Worm (Caenorhabditis elegans): ENCODE measurements around the gene R08A2.1.

The R08A2.1 gene

ce11 chrV:14748608-14749137, 29.3 kb upstream of the R08A2.1 start, which contains the start of the genes lipl-8 and Y50E8A.22 (continued):
- no peak for TF ChIP-seq F55B11.4 (tag; optimal IDR thresholded peaks at IDR 0.05; ENCODE audit: borderline replicate concordance, insufficient read depth)
- TF ChIP-seq repo-1 (tag; optimal IDR thresholded peaks at IDR 0.05) = no peak
- no peak for TF ChIP-seq hrde-1 (tag; optimal IDR thresholded peaks at IDR 0.05; ENCODE audit: borderline replicate concordance)
- TF ChIP-seq nfyb-1 (GFP tag; IDR thresholded peaks at IDR 0.05) = no peak
- TF ChIP-seq efl-1 (GFP tag; optimal IDR thresholded peaks at IDR 0.05) = no peak
- TF ChIP-seq sptf-2 (GFP tag; optimal IDR thresholded peaks at IDR 0.05) = no peak

- TF ChIP-seq tlf-1 (GFP tag; optimal IDR thresholded peaks at IDR 0.05) (no peak), zfh-2 (GFP tag; conservative IDR thresholded peaks at IDR 0.05) (peak; percentile 79; the same call in 1 of the 2 replicates), egrh-3 (GFP tag; IDR thresholded peaks at IDR 0.05) (peak; percentile 70; the same call in 1 of the 2 replicates), snpc-4 (GFP tag; optimal IDR thresholded peaks at IDR 0.05) (no peak), snpc-4 (tag; optimal IDR thresholded peaks at IDR 0.05) (no peak), ceh-58 (GFP tag; IDR thresholded peaks at IDR 0.05) (no peak), ets-4 (GFP tag; optimal IDR thresholded peaks at IDR 0.05) (no peak)
These were observed 27.6 kb upstream of the R08A2.1 start for ce11 chrV:14746975-14747374.

- TF ChIP-seq lin-26 (GFP tag; IDR thresholded peaks at IDR 0.05) (0 out of 2 replicates have a peak, but pooled peaks have one; percentile 14), attf-3 (GFP tag; conservative IDR thresholded peaks at IDR 0.05) (no peak), egrh-3 (GFP tag; IDR thresholded peaks at IDR 0.05) (peak; percentile 69), somi-1 (GFP tag; optimal IDR thresholded peaks at IDR 0.05) (no peak), zfh-2 (GFP tag; conservative IDR thresholded peaks at IDR 0.05) (peak; percentile 85), fkh-3 (tag; optimal IDR thresholded peaks at IDR 0.05) (no peak), mxl-1 (tag; optimal IDR thresholded peaks at IDR 0.05) (no peak), Y53F4B.3 (GFP tag; IDR thresholded peaks at IDR 0.05) (no peak), sea-2 (GFP tag; IDR thresholded peaks at IDR 0.05) (no peak), F57C9.4 (tag; optimal IDR thresholded peaks at IDR 0.05) (no peak)
These were observed 25.4 kb upstream of the R08A2.1 start for ce11 chrV:14744824-14745223.

- TF ChIP-seq egrh-3 (GFP tag; IDR thresholded peaks at IDR 0.05) = peak; percentile 74; the same call in 1 of the 2 replicates
These were observed 24.0 kb upstream of the R08A2.1 start for ce11 chrV:14743438-14743837.

- TF ChIP-seq egrh-3 (GFP tag; IDR thresholded peaks at IDR 0.05) = peak; percentile 78; the same call in 1 of the 2 replicates
These were observed 23.5 kb upstream of the R08A2.1 start for ce11 chrV:14742898-14743297.

- no peak for TF ChIP-seq chd-7 (tag; optimal IDR thresholded peaks at IDR 0.05)
- TF ChIP-seq repo-1 (tag; optimal IDR thresholded peaks at IDR 0.05) = no peak
- TF ChIP-seq akir-1 (GFP tag; optimal IDR thresholded peaks at IDR 0.05) = no peak
- TF ChIP-seq tlf-1 (GFP tag; optimal IDR thresholded peaks at IDR 0.05) = no peak
- no peak for TF ChIP-seq rec-8 (tag; optimal IDR thresholded peaks at IDR 0.05)
- TF ChIP-seq nhr-120 (GFP tag; IDR thresholded peaks at IDR 0.05) = no peak
- TF ChIP-seq F49E8.2 (tag; optimal IDR thresholded peaks at IDR 0.05; ENCODE audit: insufficient read depth) = no peak
- no peak for TF ChIP-seq let-526 (GFP tag; IDR thresholded peaks at IDR 0.05)
- TF ChIP-seq lsy-27 (tag; optimal IDR thresholded peaks at IDR 0.05; ENCODE audit: borderline replicate concordance, insufficient read depth) = no peak
- TF ChIP-seq lag-1 (GFP tag; IDR thresholded peaks at IDR 0.05) = no peak
- no peak for TF ChIP-seq xnd-1 (tag; optimal IDR thresholded peaks at IDR 0.05)
- no peak for TF ChIP-seq unc-130 (GFP tag; optimal IDR thresholded peaks at IDR 0.05)
- no peak for TF ChIP-seq Y95B8A.8 (GFP tag; IDR thresholded peaks at IDR 0.05)
- no peak for TF ChIP-seq nfya-1 (tag; optimal IDR thresholded peaks at IDR 0.05; ENCODE audit: borderline replicate concordance, insufficient read depth)
These were observed 21.8 kb upstream of the R08A2.1 start, which contains the start of gene Y50E8A.6 for ce11 chrV:14741233-14741632. Gene Y50E8A.6, minus strand, starts transcription at chrV:14741333.

Data from whole organism, young adult.